Fruit fly (Drosophila melanogaster): ENCODE results near the gene CG7218.

CG7218 gene

DNA sequence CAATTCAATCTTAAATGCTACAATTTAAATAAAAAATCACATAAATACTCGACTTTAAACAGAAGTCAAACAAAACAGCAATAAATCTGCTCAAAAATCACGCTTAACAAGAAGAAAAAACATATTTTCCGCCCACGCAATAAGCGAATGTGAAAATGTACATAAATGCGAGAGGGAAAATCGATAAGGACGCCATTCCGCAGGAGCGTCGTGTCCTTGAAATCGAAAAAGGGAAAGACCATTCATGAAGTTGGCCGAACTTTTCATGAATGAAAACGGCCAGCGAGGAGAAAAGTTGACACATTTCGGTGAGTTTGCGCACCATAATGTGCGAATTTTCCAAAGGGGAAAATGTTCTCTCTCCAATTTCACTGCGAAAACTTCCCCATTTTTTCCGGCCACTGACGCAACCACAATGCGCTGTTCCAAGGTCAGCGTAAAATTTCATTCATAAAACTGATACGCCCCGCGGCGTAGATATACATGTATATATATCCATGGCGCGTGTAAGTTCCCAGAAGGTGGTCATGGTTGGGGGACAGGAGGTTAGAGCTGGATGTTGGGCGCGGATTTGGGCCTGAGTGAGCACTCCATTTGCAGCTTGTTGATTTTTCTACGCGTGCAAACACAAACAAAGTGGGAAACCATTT lies 3.9 kb downstream of the CG7218 start (continued):
- TF ChIP-seq HLH4C (GFP tag; IDR thresholded peaks at IDR 0.05; ENCODE audit: partially characterized antibody) (no peak), toy (GFP tag; IDR thresholded peaks at IDR 0.05) (no peak), CG7987 (GFP tag; optimal IDR thresholded peaks at IDR 0.05) (no peak), CG12659 (GFP tag; optimal IDR thresholded peaks at IDR 0.05) (no peak), Eip74EF (GFP tag; optimal IDR thresholded peaks at IDR 0.05) (no peak), ttk (GFP tag; IDR thresholded peaks at IDR 0.05) (no peak), CG32532 (GFP tag; IDR thresholded peaks at IDR 0.05) (no peak), sr (GFP tag; IDR thresholded peaks at IDR 0.05) (no peak), Bgb (GFP tag; IDR thresholded peaks at IDR 0.05; ENCODE audit: partially characterized antibody) (0 out of 2 replicates have a peak, but pooled peaks have one; percentile 19), pan (optimal IDR thresholded peaks at IDR 0.05) (no peak), pan (GFP tag; optimal IDR thresholded peaks at IDR 0.05 in 1 of 2, IDR thresholded peaks at IDR 0.05 in 1 of 2) (no peak), zen2 (GFP tag; IDR thresholded peaks at IDR 0.05; ENCODE audit: partially characterized antibody) (no peak), btn (GFP tag; optimal IDR thresholded peaks at IDR 0.05) (no peak), CG1792 (GFP tag; optimal IDR thresholded peaks at IDR 0.05) (no peak), CG4424 (GFP tag; optimal IDR thresholded peaks at IDR 0.05) (no peak), ssp (GFP tag; IDR thresholded peaks at IDR 0.05) (no peak), cwo (GFP tag; optimal IDR thresholded peaks at IDR 0.05) (no peak), Sry-δ (GFP tag; optimal IDR thresholded peaks at IDR 0.05) (no peak), Hr78 (GFP tag; optimal IDR thresholded peaks at IDR 0.05) (no peak), Dip2 (GFP tag; IDR thresholded peaks at IDR 0.05) (no peak), unpg (GFP tag; optimal IDR thresholded peaks at IDR 0.05) (no peak), D19B (GFP tag; optimal IDR thresholded peaks at IDR 0.05) (no peak), sim (GFP tag; IDR thresholded peaks at IDR 0.05) (no peak), her (GFP tag; optimal IDR thresholded peaks at IDR 0.05) (no peak), sqz (GFP tag; optimal IDR thresholded peaks at IDR 0.05) (no peak), mirr (GFP tag; optimal IDR thresholded peaks at IDR 0.05) (no peak), CG30403 (GFP tag; optimal IDR thresholded peaks at IDR 0.05) (no peak), psq (GFP tag; optimal IDR thresholded peaks at IDR 0.05) (no peak), Mrtf (GFP tag; IDR thresholded peaks at IDR 0.05) (no peak), dimm (GFP tag; IDR thresholded peaks at IDR 0.05) (no peak), CG2202 (tag; optimal IDR thresholded peaks at IDR 0.05) (no peak), CG8290 (GFP tag; optimal IDR thresholded peaks at IDR 0.05) (no peak), CG8290 (tag; optimal IDR thresholded peaks at IDR 0.05) (no peak), CG17361 (GFP tag; IDR thresholded peaks at IDR 0.05) (no peak), Six4 (GFP tag; optimal IDR thresholded peaks at IDR 0.05) (no peak), Gug (GFP tag; IDR thresholded peaks at IDR 0.05) (no peak), CG3065 (GFP tag; optimal IDR thresholded peaks at IDR 0.05) (no peak), onecut (GFP tag; IDR thresholded peaks at IDR 0.05) (peak; percentile 97), CG1603 (tag; optimal IDR thresholded peaks at IDR 0.05) (no peak), CG12299 (tag; optimal IDR thresholded peaks at IDR 0.05) (no peak), stwl (tag; optimal IDR thresholded peaks at IDR 0.05) (no peak), Trl (optimal IDR thresholded peaks at IDR 0.05) (no peak), Trl (GFP tag; optimal IDR thresholded peaks at IDR 0.05) (no peak), TFAM (GFP tag; optimal IDR thresholded peaks at IDR 0.05) (no peak), CG32767 (GFP tag; IDR thresholded peaks at IDR 0.05) (0 out of 2 replicates have a peak, but pooled peaks have one; percentile 42), CG17328 (GFP tag; IDR thresholded peaks at IDR 0.05) (no peak), chinmo (GFP tag; IDR thresholded peaks at IDR 0.05; ENCODE audit: partially characterized antibody) (0 out of 4 replicates have a peak, but pooled peaks have one; percentile 16), dysf (GFP tag; IDR thresholded peaks at IDR 0.05) (no peak), E2f1 (GFP tag; IDR thresholded peaks at IDR 0.05) (no peak), abd-A (tag; optimal IDR thresholded peaks at IDR 0.05) (peak; percentile 15), ewg (GFP tag; optimal IDR thresholded peaks at IDR 0.05) (peak; percentile 94)

All from whole organism, embryonic.